Worm (Caenorhabditis elegans) whole organism, mixed stage, embryonic: Measurements from ENCODE around the gene spp-28.

ENCODE experiments used
- elt-1 ChIP-seq: sonication (generic microtip); optimal IDR thresholded peaks from 2 replicates; lab custom pipeline; 2017; ENCODE audit warnings: missing genetic modification characterization, mild to moderate bottlenecking, missing compliant biosample characterization, antibody characterized with exemption, moderate library complexity, borderline replicate concordance; ENCODE audit not compliant: insufficient read depth
- lsy-2 ChIP-seq: fragments of 150-350 bp; optimal IDR thresholded peaks from 2 replicates; lab custom pipeline; 2014; ENCODE audit warnings: missing biosample characterization, missing genetic modification characterization
- mep-1 ChIP-seq: fragments of 150-350 bp; optimal IDR thresholded peaks from 2 replicates; lab custom pipeline; 2017; ENCODE audit warnings: missing biosample characterization, missing genetic modification reagents, missing genetic modification characterization, inconsistent platforms
- nhr-237 ChIP-seq: fragments of 150-350 bp; optimal IDR thresholded peaks from 2 replicates; lab custom pipeline; 2014; ENCODE audit warnings: missing biosample characterization, missing genetic modification characterization
- sptf-1 ChIP-seq: sonication (generic microtip); optimal IDR thresholded peaks from 2 replicates; lab custom pipeline; 2017; ENCODE audit warnings: mild to moderate bottlenecking, missing genetic modification characterization, moderate library complexity, missing compliant biosample characterization
- ztf-11 ChIP-seq: fragments of 150-350 bp; optimal IDR thresholded peaks from 2 replicates; lab custom pipeline; 2014; ENCODE audit warnings: missing biosample characterization, missing genetic modification characterization

ce11 chrIII:4195306-4196008 lies 5.3 kb upstream of the spp-28 start:
- TF ChIP-seq sptf-1 (no peak), ztf-11 (tag; lab: Kevin White, UChicago) (no peak), nhr-237 (no peak), elt-1 (no peak), lsy-2 (no peak), mep-1 (tag; lab: Kevin White, UChicago) (no peak)
